Worm (Caenorhabditis elegans): Measurements from ENCODE around the gene K01D12.10.

K01D12.10 gene

DNA sequence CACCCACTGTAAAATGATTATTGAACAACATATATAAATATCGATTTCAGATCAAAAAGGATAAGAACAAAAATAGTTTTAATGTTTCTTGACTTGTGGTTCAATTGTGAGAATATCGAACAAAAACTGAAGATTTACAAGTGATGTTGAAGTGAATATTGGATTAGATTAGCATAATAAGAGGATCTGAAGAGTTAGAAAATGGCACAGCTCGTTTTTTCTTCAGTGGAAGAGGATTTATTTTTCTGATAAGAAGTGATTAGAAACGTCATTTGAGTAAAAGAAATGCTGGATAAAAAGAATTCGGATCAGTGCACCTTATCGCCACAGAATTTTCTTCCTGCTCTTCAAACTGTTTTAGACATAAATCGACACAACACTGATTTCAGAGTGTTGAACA, 10.3 kb upstream of the K01D12.10 start, which contains the start of gene twk-14:
twk-14 (minus strand) TSS at position 8 of the 400 bp plus-strand sequence.
- TF ChIP-seq hlh-13 (GFP tag; optimal IDR thresholded peaks at IDR 0.05) (no peak), eyg-1 (tag; optimal IDR thresholded peaks at IDR 0.05) (no peak), mec-3 (tag; optimal IDR thresholded peaks at IDR 0.05; ENCODE audit: borderline replicate concordance) (no peak), ama-1 (optimal IDR thresholded peaks at IDR 0.05) (no peak), ceh-2 (tag; optimal IDR thresholded peaks at IDR 0.05) (no peak), T23F11.4 (GFP tag; optimal IDR thresholded peaks at IDR 0.05) (no peak)

DNA sequence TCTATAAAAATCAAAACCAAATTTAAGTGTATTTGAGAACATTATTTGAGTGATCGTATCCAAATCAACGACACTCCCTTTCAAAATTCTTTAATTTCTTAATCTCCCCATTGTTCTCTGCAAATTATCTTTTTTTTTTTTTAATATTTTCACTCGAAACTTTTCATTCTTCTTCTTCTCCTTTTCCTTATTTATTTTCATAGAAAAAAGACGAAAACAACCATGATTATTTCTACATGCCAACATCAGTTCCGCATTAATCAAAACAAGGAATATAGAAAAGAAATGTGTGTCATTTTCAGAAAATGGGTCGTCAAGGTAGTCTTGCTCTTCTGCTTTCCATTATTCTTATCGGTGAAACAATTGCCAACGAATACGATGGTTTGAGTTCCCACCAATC, 8.5 kb upstream of the K01D12.10 start, which contains the start of gene K01D12.5:
K01D12.5 (plus strand) TSS at position 301 of the 400 bp plus-strand sequence.
- TF ChIP-seq hlh-15 (tag; optimal IDR thresholded peaks at IDR 0.05): no peak
- no peak for TF ChIP-seq unc-3 (GFP tag; conservative IDR thresholded peaks at IDR 0.05)
- TF ChIP-seq unc-3 (tag; optimal IDR thresholded peaks at IDR 0.05): no peak
- TF ChIP-seq ceh-45 (GFP tag; IDR thresholded peaks at IDR 0.05): no peak
- TF ChIP-seq pax-1 (tag; optimal IDR thresholded peaks at IDR 0.05): no peak
- no peak for TF ChIP-seq ceh-31 (tag; optimal IDR thresholded peaks at IDR 0.05)
- no peak for TF ChIP-seq fkh-6 (tag; optimal IDR thresholded peaks at IDR 0.05)
- no peak for TF ChIP-seq K02D7.2 (tag; optimal IDR thresholded peaks at IDR 0.05)
- TF ChIP-seq hlh-8 (tag; optimal IDR thresholded peaks at IDR 0.05): no peak
- no peak for TF ChIP-seq lim-6 (tag; optimal IDR thresholded peaks at IDR 0.05)
- no peak for TF ChIP-seq odd-2 (tag; optimal IDR thresholded peaks at IDR 0.05)
- TF ChIP-seq elt-4 (tag; optimal IDR thresholded peaks at IDR 0.05): no peak
- TF ChIP-seq ama-1 (optimal IDR thresholded peaks at IDR 0.05): no peak
- no peak for TF ChIP-seq rnt-1 (tag; optimal IDR thresholded peaks at IDR 0.05)

DNA sequence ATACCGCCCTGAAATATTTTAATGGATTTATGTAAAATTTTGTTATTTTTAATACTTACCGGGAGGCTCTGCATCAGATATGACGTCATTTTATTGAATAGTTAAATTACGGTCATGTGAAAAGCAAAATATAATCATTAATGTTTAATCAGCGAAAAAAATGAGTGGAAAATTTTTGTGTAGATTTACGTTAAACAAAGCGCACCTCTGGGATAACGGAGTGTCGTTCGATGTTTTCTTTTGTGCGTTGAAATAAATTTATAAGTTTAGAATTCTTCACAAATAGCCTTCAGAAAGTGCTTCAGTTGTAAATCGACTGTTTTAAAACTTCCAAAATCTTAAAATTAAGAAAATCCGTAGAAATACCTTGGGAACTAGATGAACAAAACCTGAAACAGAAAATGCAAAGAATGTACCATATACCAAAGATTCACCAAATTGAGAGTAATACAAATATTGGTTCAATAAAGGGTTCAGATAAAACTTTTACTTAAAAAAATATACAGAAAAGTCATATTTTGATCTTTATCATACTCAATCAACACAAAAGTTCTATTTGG, 5.3 kb upstream of the K01D12.10 start, which contains the start of the genes K01D12.20 and miga-1:
K01D12.20 (minus strand) TSS at position 138 of the 560 bp plus-strand sequence.
miga-1 (minus strand) TSS at position 183 of the 560 bp plus-strand sequence.
- TF ChIP-seq K09A11.1 (tag; optimal IDR thresholded peaks at IDR 0.05; ENCODE audit: insufficient read depth) (no peak), sdc-2 (tag; optimal IDR thresholded peaks at IDR 0.05) (no peak), ceh-18 (tag; optimal IDR thresholded peaks at IDR 0.05) (no peak), ceh-19 (GFP tag; optimal IDR thresholded peaks at IDR 0.05) (no peak), ceh-2 (tag; optimal IDR thresholded peaks at IDR 0.05) (no peak), pqm-1 (tag; optimal IDR thresholded peaks at IDR 0.05) (no peak), eyg-1 (tag; optimal IDR thresholded peaks at IDR 0.05) (no peak), unc-3 (GFP tag; conservative IDR thresholded peaks at IDR 0.05) (no peak), unc-3 (tag; optimal IDR thresholded peaks at IDR 0.05) (no peak), che-1 (tag; optimal IDR thresholded peaks at IDR 0.05) (no peak), pax-1 (tag; optimal IDR thresholded peaks at IDR 0.05) (no peak), hlh-8 (tag; optimal IDR thresholded peaks at IDR 0.05) (no peak), ceh-45 (GFP tag; IDR thresholded peaks at IDR 0.05) (no peak), C38D4.7 (GFP tag; optimal IDR thresholded peaks at IDR 0.05) (no peak)

DNA sequence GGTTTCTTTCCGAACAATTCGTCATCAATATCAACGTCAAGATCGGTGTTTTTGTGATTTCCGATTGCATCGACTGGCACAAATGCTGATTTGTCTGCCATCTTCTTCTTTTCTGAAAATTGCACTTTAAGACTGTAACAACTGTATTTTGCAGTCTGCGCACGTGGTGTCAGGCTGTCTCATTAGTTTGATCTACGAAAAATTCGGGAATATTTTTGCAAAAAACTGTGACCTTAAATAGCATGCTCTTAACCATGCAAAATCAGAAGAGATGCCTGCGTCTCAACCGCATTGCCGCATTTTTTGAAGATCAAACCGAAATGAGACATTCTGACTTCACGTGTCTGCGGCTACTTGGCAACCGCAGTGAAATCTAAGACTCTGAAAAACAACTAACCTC, 4.6 kb upstream of the K01D12.10 start, which contains the start of gene K01D12.7:
K01D12.7 (minus strand) TSS at position 101 of the 400 bp plus-strand sequence.
- TF ChIP-seq ceh-18 (tag; optimal IDR thresholded peaks at IDR 0.05) (no peak), ceh-6 (GFP tag; optimal IDR thresholded peaks at IDR 0.05) (no peak), ceh-14 (tag; optimal IDR thresholded peaks at IDR 0.05) (no peak), hlh-13 (GFP tag; optimal IDR thresholded peaks at IDR 0.05) (no peak), pag-3 (tag; optimal IDR thresholded peaks at IDR 0.05; ENCODE audit: borderline replicate concordance) (no peak), lin-11 (tag; optimal IDR thresholded peaks at IDR 0.05) (no peak), hlh-15 (tag; optimal IDR thresholded peaks at IDR 0.05) (no peak), ceh-31 (tag; optimal IDR thresholded peaks at IDR 0.05) (no peak), sdc-2 (tag; optimal IDR thresholded peaks at IDR 0.05) (no peak), ceh-2 (tag; optimal IDR thresholded peaks at IDR 0.05) (no peak), dmd-4 (tag; optimal IDR thresholded peaks at IDR 0.05; ENCODE audit: borderline replicate concordance) (no peak), ama-1 (optimal IDR thresholded peaks at IDR 0.05) (no peak), ztf-16 (tag; optimal IDR thresholded peaks at IDR 0.05) (no peak), pha-4 (tag; optimal IDR thresholded peaks at IDR 0.05) (no peak), mec-3 (tag; optimal IDR thresholded peaks at IDR 0.05; ENCODE audit: borderline replicate concordance) (no peak), unc-3 (GFP tag; conservative IDR thresholded peaks at IDR 0.05) (no peak), unc-3 (tag; optimal IDR thresholded peaks at IDR 0.05) (no peak)
